Worm (Caenorhabditis elegans): ENCODE data around the gene spp-6.

spp-6 gene

DNA sequence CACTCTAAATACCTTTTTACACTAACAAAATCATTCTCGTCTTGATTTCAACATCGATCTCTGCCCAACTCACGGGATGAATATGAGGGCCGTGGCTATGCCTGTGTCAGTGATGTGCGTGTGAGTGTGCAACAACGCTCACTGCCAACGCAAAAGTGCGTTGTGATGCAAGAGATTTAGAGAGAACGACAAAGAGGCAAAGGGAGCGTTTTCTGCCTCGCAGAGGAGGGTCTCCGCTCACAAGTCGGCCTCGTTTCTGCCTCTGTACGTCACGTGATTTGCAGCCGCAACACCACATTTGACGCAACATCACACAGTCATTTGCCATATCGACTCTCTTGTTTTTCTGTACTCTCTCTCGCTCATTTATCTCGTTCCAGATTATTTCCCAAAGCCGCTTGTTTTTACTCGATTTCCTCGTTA lies 17.2 kb downstream of the spp-6 start, which contains the start of gene epg-7 (continued):
- TF ChIP-seq ceh-82 (tag; optimal IDR thresholded peaks at IDR 0.05) (no peak), ZK546.5 (tag; optimal IDR thresholded peaks at IDR 0.05) (no peak), zag-1 (tag; optimal IDR thresholded peaks at IDR 0.05) (peak; percentile 15), egl-27 (tag; optimal IDR thresholded peaks at IDR 0.05) (peak; percentile 70), elt-3 (tag; optimal IDR thresholded peaks at IDR 0.05) (peak in 1 of 3 experiments; percentile 69), nhr-76 (tag; optimal IDR thresholded peaks at IDR 0.05) (peak; percentile 60), nhr-237 (tag; optimal IDR thresholded peaks at IDR 0.05) (no peak), daf-12 (tag; optimal IDR thresholded peaks at IDR 0.05) (no peak), skn-1 (tag; optimal IDR thresholded peaks at IDR 0.05) (peak; percentile 70), fkh-2 (tag; optimal IDR thresholded peaks at IDR 0.05) (no peak), eor-1 (tag; optimal IDR thresholded peaks at IDR 0.05) (no peak), elt-1 (tag; optimal IDR thresholded peaks at IDR 0.05) (peak; percentile 75), R02D3.7 (tag; optimal IDR thresholded peaks at IDR 0.05) (peak; percentile 63), ceh-28 (tag; optimal IDR thresholded peaks at IDR 0.05) (peak; percentile 83), lsy-12 (tag; optimal IDR thresholded peaks at IDR 0.05) (peak; percentile 90), fos-1 (tag; optimal IDR thresholded peaks at IDR 0.05) (peak; percentile 9), nhr-77 (tag; optimal IDR thresholded peaks at IDR 0.05) (no peak), aly-2 (tag; optimal IDR thresholded peaks at IDR 0.05) (no peak), egl-5 (tag; optimal IDR thresholded peaks at IDR 0.05) (peak; percentile 96), unc-39 (tag; optimal IDR thresholded peaks at IDR 0.05) (no peak), lin-39 (tag; optimal IDR thresholded peaks at IDR 0.05) (peak; percentile 99), nhr-25 (tag; optimal IDR thresholded peaks at IDR 0.05) (peak; percentile 96)

DNA sequence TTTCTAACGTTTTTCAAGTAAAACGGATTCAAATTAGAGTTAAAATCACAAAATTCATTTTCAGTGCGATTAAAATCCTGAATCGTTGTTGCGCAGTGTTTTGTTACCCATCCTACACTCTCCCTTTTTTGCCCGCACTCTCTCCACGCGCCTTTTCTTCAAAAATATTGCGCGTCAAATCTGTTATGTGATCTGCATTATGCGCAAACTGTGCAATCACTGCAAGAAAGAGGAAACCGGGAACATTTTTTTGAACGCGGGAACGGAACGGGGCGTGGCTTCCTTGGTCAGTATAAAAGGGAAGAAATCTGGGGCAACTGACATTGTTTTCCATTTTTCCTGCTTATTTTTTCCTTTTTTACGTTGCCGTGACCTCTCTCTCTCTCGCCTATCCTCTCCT lies 23.3 kb downstream of the spp-6 start:
- TF ChIP-seq nhr-77 (tag; optimal IDR thresholded peaks at IDR 0.05) (no peak), nfya-1 (tag; optimal IDR thresholded peaks at IDR 0.05; ENCODE audit: insufficient read depth) (peak; percentile 2), ztf-11 (tag; optimal IDR thresholded peaks at IDR 0.05) (no peak), nhr-67 (tag; optimal IDR thresholded peaks at IDR 0.05) (no peak), elt-1 (tag; optimal IDR thresholded peaks at IDR 0.05) (peak; percentile 22), pha-4 (tag; optimal IDR thresholded peaks at IDR 0.05) (peak; percentile 10), hmg-11 (tag; optimal IDR thresholded peaks at IDR 0.05) (peak; percentile 17)

DNA sequence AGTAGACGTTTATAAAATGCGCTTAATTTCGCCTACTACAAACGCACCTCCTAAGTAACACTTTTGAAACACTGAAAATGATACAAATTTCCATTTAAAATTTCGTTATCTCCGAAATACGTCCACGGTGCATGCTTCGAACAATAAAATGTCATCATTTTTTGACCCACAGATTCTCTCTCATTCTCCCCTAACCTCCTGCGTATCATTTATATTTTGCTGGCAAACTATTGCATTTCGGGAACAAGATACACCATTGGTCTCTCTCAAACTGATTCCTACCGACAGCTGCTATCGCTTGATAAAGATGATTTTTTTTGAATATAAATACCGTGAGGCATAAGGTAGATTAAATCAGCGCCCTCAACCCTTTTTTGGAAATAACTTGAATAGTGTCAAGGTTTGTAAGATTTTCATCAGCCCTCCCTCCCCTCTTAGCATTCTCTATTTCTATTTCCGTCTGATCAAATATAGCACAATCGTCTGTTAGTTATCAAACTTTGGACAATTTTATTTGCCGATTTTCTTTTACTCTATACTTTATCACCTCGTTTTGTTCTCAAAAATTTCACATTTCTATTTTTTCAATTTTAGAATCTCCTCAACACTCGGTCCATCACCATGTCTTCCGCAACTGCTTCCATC lies 23.9 kb downstream of the spp-6 start, which contains the start of gene C07D8.6:
Gene C07D8.6, plus strand, starts transcription at position 595 of the 645 bp plus-strand sequence.
- no peak for TF ChIP-seq ceh-82 (tag; optimal IDR thresholded peaks at IDR 0.05)
- no peak for TF ChIP-seq hmg-11 (tag; optimal IDR thresholded peaks at IDR 0.05)
- no peak for TF ChIP-seq aly-2 (tag; optimal IDR thresholded peaks at IDR 0.05)
- TF ChIP-seq nhr-77 (tag; optimal IDR thresholded peaks at IDR 0.05) = peak; percentile 8
- TF ChIP-seq nhr-23 (tag; optimal IDR thresholded peaks at IDR 0.05) = no peak
- TF ChIP-seq zag-1 (tag; optimal IDR thresholded peaks at IDR 0.05) = no peak
- no peak for TF ChIP-seq nhr-76 (tag; optimal IDR thresholded peaks at IDR 0.05)
- TF ChIP-seq elt-3 (tag; optimal IDR thresholded peaks at IDR 0.05) = no peak
- peak; percentile 36 for TF ChIP-seq nfya-1 (tag; optimal IDR thresholded peaks at IDR 0.05; ENCODE audit: insufficient read depth)
- TF ChIP-seq jun-1 (tag; optimal IDR thresholded peaks at IDR 0.05) = peak; percentile 26
- TF ChIP-seq ama-1 (optimal IDR thresholded peaks at IDR 0.05) = no peak
- no peak for TF ChIP-seq nhr-25 (tag; optimal IDR thresholded peaks at IDR 0.05)
- TF ChIP-seq ZK546.5 (tag; optimal IDR thresholded peaks at IDR 0.05) = no peak
- no peak for TF ChIP-seq egl-27 (tag; optimal IDR thresholded peaks at IDR 0.05)
- peak; percentile 92 for TF ChIP-seq pqm-1 (tag; optimal IDR thresholded peaks at IDR 0.05)
- TF ChIP-seq skn-1 (tag; optimal IDR thresholded peaks at IDR 0.05) = peak; percentile 88
- TF ChIP-seq unc-39 (tag; optimal IDR thresholded peaks at IDR 0.05) = no peak
- peak; percentile 26 for TF ChIP-seq pha-4 (tag; optimal IDR thresholded peaks at IDR 0.05)
- TF ChIP-seq tbx-2 (tag; optimal IDR thresholded peaks at IDR 0.05) = no peak
- TF ChIP-seq nhr-43 (tag; optimal IDR thresholded peaks at IDR 0.05; ENCODE audit: poor library complexity, severe bottlenecking) = no peak
- TF ChIP-seq elt-2 (tag; optimal IDR thresholded peaks at IDR 0.05) = peak; percentile 97
- no peak for TF ChIP-seq ceh-16 (tag; optimal IDR thresholded peaks at IDR 0.05)

DNA sequence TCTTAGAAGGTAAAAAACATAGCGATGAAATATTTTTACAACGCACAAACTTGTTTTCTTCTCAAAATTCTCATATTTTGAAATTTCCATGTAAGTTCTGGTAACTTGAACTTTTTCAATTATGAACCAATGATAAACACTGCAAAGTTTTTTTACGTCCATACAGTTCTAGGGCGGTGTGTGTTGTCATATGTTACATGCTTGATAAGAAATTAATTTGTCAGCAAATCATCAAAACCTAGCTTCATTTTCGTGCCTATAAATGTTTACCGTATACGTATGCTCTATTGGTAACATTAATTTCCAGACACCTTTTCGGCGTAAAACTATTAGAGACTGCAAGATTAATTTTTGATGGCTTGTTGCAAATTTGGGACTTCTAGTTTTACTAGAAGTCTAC lies 26.1 kb downstream of the spp-6 start:
- TF ChIP-seq nhr-23 (tag; optimal IDR thresholded peaks at IDR 0.05) = no peak
- TF ChIP-seq sea-2 (GFP tag; optimal IDR thresholded peaks at IDR 0.05) = no peak
- TF ChIP-seq fos-1 (tag; optimal IDR thresholded peaks at IDR 0.05) = no peak
- TF ChIP-seq zag-1 (tag; optimal IDR thresholded peaks at IDR 0.05) = no peak
- no peak for TF ChIP-seq nhr-28 (tag; optimal IDR thresholded peaks at IDR 0.05)
- peak; percentile 59 for TF ChIP-seq skn-1 (tag; optimal IDR thresholded peaks at IDR 0.05)
- TF ChIP-seq elt-2 (tag; optimal IDR thresholded peaks at IDR 0.05) = peak; percentile 60
- TF ChIP-seq fkh-10 (GFP tag; optimal IDR thresholded peaks at IDR 0.05) = no peak
- TF ChIP-seq ztf-11 (tag; optimal IDR thresholded peaks at IDR 0.05) = no peak
- TF ChIP-seq snpc-4 (tag; optimal IDR thresholded peaks at IDR 0.05) = no peak
- TF ChIP-seq elt-1 (tag; optimal IDR thresholded peaks at IDR 0.05) = no peak
- peak; percentile 30 for TF ChIP-seq pha-4 (tag; optimal IDR thresholded peaks at IDR 0.05)
- TF ChIP-seq lsy-12 (tag; optimal IDR thresholded peaks at IDR 0.05) = no peak
- no peak for TF ChIP-seq nfya-1 (tag; optimal IDR thresholded peaks at IDR 0.05; ENCODE audit: insufficient read depth)
- TF ChIP-seq unc-62 (GFP tag; optimal IDR thresholded peaks at IDR 0.05) = no peak
- no peak for TF ChIP-seq nhr-43 (tag; optimal IDR thresholded peaks at IDR 0.05; ENCODE audit: poor library complexity, severe bottlenecking)
- no peak for TF ChIP-seq nhr-67 (tag; optimal IDR thresholded peaks at IDR 0.05)
- no peak for TF ChIP-seq mdl-1 (tag; optimal IDR thresholded peaks at IDR 0.05)
- TF ChIP-seq hmg-11 (tag; optimal IDR thresholded peaks at IDR 0.05) = no peak
- no peak for TF ChIP-seq ceh-82 (tag; optimal IDR thresholded peaks at IDR 0.05)
- TF ChIP-seq ztf-4 (tag; optimal IDR thresholded peaks at IDR 0.05) = no peak
- TF ChIP-seq nhr-12 (tag; optimal IDR thresholded peaks at IDR 0.05) = no peak

Measured in whole organism, L3 larva.